Fruit fly (Drosophila melanogaster) whole organism, prepupa: Measurements from ENCODE around the gene CG12692.

Experiments
- CG34406 ChIP-seq: fragments of 200-800 bp; sonication (Bioruptor generic); optimal IDR thresholded peaks from 3 replicates; lab custom pipeline; 2016; ENCODE audit warnings: missing biosample characterization, missing genetic modification characterization
- CG6854 ChIP-seq: fragments of 200-800 bp; sonication (Bioruptor generic); optimal IDR thresholded peaks from 2 replicates; lab custom pipeline; 2017; ENCODE audit warnings: missing biosample characterization, mild to moderate bottlenecking, missing genetic modification characterization

DNA sequence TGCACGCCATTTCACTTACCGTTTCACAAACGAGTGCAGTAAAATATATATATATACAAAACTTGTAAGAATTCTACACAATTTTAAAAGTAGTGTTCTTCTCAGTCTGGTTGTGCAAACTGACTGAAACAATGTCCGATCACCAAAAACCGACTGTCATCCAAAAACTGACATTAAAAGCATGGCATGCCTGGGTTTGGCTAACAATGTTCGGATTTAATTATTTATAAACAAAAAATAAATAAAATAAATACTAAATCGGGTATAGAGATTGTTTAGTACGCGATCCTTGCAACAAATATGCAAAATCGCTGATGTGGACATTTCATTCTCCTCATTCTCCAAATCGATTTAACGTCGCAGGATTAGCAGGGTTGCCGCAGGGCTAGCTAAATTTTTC, at the start of gene CG12692:
- TF ChIP-seq CG34406 (GFP tag; lab: Kevin White, UChicago) (no peak), CG6854 (GFP tag; lab: Kevin White, UChicago) (no peak)
